Fruit fly (Drosophila melanogaster) whole organism, pupa: ENCODE measurements around the gene Dscam4.
A peak's percentile ranks its signal among the peaks of the same experiment; 100 is the strongest.

Source experiments
- CG10348 ChIP-seq: fragments of 200-800 bp; sonication (Bioruptor generic); IDR thresholded peaks from 2 replicates; pipeline ENCODE4 v1.3.6; 2022; ENCODE audit warnings: missing biosample characterization, missing genetic modification characterization
- CG12605 ChIP-seq: fragments of 200-800 bp; sonication (Bioruptor generic); IDR thresholded peaks from 2 replicates; pipeline ENCODE4 v1.3.6; 2022; ENCODE audit warnings: missing biosample characterization, missing genetic modification characterization
- CG13204 ChIP-seq: fragments of 200-800 bp; sonication (Bioruptor generic); optimal IDR thresholded peaks from 2 replicates; lab custom pipeline; 2018; ENCODE audit warnings: missing biosample characterization, mild to moderate bottlenecking, missing genetic modification characterization, moderate library complexity
- CG14655 ChIP-seq: fragments of 200-800 bp; sonication (Bioruptor generic); optimal IDR thresholded peaks from 3 replicates; lab custom pipeline; 2017; ENCODE audit warnings: mild to moderate bottlenecking, missing biosample characterization, missing genetic modification reagents, missing genetic modification characterization
- CG15710 ChIP-seq: fragments of 200-800 bp; sonication (Bioruptor generic); optimal IDR thresholded peaks from 2 replicates; lab custom pipeline; 2018; ENCODE audit warnings: missing biosample characterization, mild to moderate bottlenecking, missing genetic modification characterization, moderate library complexity
- CG17806 ChIP-seq: fragments of 200-800 bp; sonication (Bioruptor generic); optimal IDR thresholded peaks from 2 replicates; lab custom pipeline; 2018; ENCODE audit warnings: missing biosample characterization, mild to moderate bottlenecking, missing genetic modification characterization, moderate library complexity
- CG32121 ChIP-seq: fragments of 200-800 bp; sonication (Bioruptor generic); IDR thresholded peaks from 2 replicates; pipeline ENCODE4 v1.3.6; 2022; ENCODE audit warnings: missing biosample characterization, missing genetic modification characterization
- CG34367 ChIP-seq: fragments of 200-800 bp; sonication (Bioruptor generic); optimal IDR thresholded peaks from 2 replicates; lab custom pipeline; 2018; ENCODE audit warnings: missing biosample characterization, mild to moderate bottlenecking, missing genetic modification characterization
- CG4496 ChIP-seq: fragments of 200-800 bp; sonication (Bioruptor generic); IDR thresholded peaks from 3 replicates; pipeline ENCODE4 v1.3.6; 2022; ENCODE audit warnings: missing biosample characterization, missing genetic modification characterization
- CG8159 ChIP-seq: fragments of 200-800 bp; sonication (Bioruptor generic); optimal IDR thresholded peaks from 3 replicates; lab custom pipeline; 2018; ENCODE audit warnings: missing biosample characterization, mild to moderate bottlenecking, missing genetic modification characterization, moderate library complexity
- CG8301 ChIP-seq: fragments of 200-800 bp; sonication (Bioruptor generic); optimal IDR thresholded peaks from 2 replicates; lab custom pipeline; 2018; ENCODE audit warnings: missing biosample characterization, mild to moderate bottlenecking, missing genetic modification characterization
- CG9948 ChIP-seq: fragments of 200-800 bp; sonication (Bioruptor generic); optimal IDR thresholded peaks from 2 replicates; lab custom pipeline; 2018; ENCODE audit warnings: missing biosample characterization, mild to moderate bottlenecking, missing genetic modification characterization, moderate library complexity
- D1 ChIP-seq: fragments of 200-800 bp; sonication (Bioruptor generic); optimal IDR thresholded peaks from 2 replicates; lab custom pipeline; 2018; ENCODE audit warnings: missing biosample characterization, mild to moderate bottlenecking, missing genetic modification characterization, moderate library complexity
- EcR ChIP-seq: fragments of 200-800 bp; sonication (Bioruptor generic); optimal IDR thresholded peaks from 3 replicates; lab custom pipeline; 2019; ENCODE audit warnings: missing biosample characterization, missing genetic modification characterization, mild to moderate bottlenecking, moderate library complexity, missing genetic modification reagents
- Ets98B ChIP-seq: fragments of 200-800 bp; sonication (Bioruptor generic); IDR thresholded peaks from 2 replicates; pipeline ENCODE4 v1.3.6; 2022; ENCODE audit warnings: missing biosample characterization, missing genetic modification characterization
- Pif1A ChIP-seq: fragments of 200-800 bp; sonication (Bioruptor generic); optimal IDR thresholded peaks from 3 replicates; lab custom pipeline; 2016; ENCODE audit warnings: missing biosample characterization, missing genetic modification characterization
- Pif1B ChIP-seq: fragments of 200-800 bp; sonication (Bioruptor generic); optimal IDR thresholded peaks from 3 replicates; lab custom pipeline; 2016; ENCODE audit warnings: missing biosample characterization, missing genetic modification characterization
- Snoo ChIP-seq: fragments of 200-800 bp; sonication (Bioruptor generic); optimal IDR thresholded peaks from 3 replicates; lab custom pipeline; 2017; ENCODE audit warnings: missing biosample characterization, mild to moderate bottlenecking, missing genetic modification characterization, inconsistent platforms
- fd96Ca ChIP-seq: fragments of 200-800 bp; sonication (Bioruptor generic); IDR thresholded peaks from 3 replicates; pipeline ENCODE4 v1.3.6; 2022; ENCODE audit warnings: missing biosample characterization, missing genetic modification characterization
- gl ChIP-seq: fragments of 200-800 bp; sonication (Bioruptor generic); optimal IDR thresholded peaks from 2 replicates; lab custom pipeline; 2018; ENCODE audit warnings: missing biosample characterization, mild to moderate bottlenecking, missing genetic modification characterization
- rn ChIP-seq: fragments of 200-800 bp; sonication (Bioruptor generic); IDR thresholded peaks from 2 replicates; pipeline ENCODE4 v1.3.6; 2022; ENCODE audit warnings: missing biosample characterization, missing genetic modification characterization

The Dscam4 gene

dm6 chr3L:8289336-8290258 is 51.1 kb downstream of the Dscam4 start, which contains the start of gene cert:
TSS of gene cert (minus strand) at chr3L:8289870.
- TF ChIP-seq Pif1B, result peak; percentile 13
- peak; percentile 9 for TF ChIP-seq CG34367 (tag; lab: Kevin White, UChicago)
- TF ChIP-seq CG10348, result no peak
- TF ChIP-seq D1 (tag; lab: Kevin White, UChicago), result peak; percentile 12
- TF ChIP-seq CG4496, result 0 out of 3 replicates have a peak, but pooled peaks have one; percentile 9
- peak; percentile 35 for TF ChIP-seq Snoo (tag; lab: Kevin White, UChicago)
- TF ChIP-seq CG8159 (tag; lab: Kevin White, UChicago), result no peak
- TF ChIP-seq CG17806, result no peak
- peak; percentile 4 for TF ChIP-seq CG15710
- TF ChIP-seq Pif1A (GFP tag; lab: Kevin White, UChicago), result peak; percentile 12
- TF ChIP-seq CG32121 (GFP tag; lab: Robert Waterston, UW), result no peak
- peak; percentile 69 for TF ChIP-seq EcR (GFP tag; lab: Kevin White, UChicago)
- no peak for TF ChIP-seq rn

- TF ChIP-seq CG32121 (GFP tag; lab: Robert Waterston, UW), result no peak
- peak; percentile 4; the same call in 1 of the 2 replicates for TF ChIP-seq rn
- 0 out of 3 replicates have a peak, but pooled peaks have one; percentile 16 for TF ChIP-seq CG4496
- TF ChIP-seq CG9948 (tag; lab: Kevin White, UChicago), result no peak
- TF ChIP-seq Snoo (tag; lab: Kevin White, UChicago), result no peak
Observed at dm6 chr3L:8295227-8295626, 56.8 kb downstream of the Dscam4 start, which contains the start of gene CG7201. TSS of gene CG7201 (minus strand) at chr3L:8295327.

- TF ChIP-seq CG4496, result no peak
- peak; percentile 46 for TF ChIP-seq EcR (GFP tag; lab: Kevin White, UChicago)
- TF ChIP-seq, all 21 proteins: peak for 1
Observed at dm6 chr3L:8296941-8297340, 58.5 kb downstream of the Dscam4 start, which contains the start of gene Rab19. TSS of gene Rab19 (plus strand) at chr3L:8297018.

dm6 chr3L:8297488-8297887 is 59.0 kb downstream of the Dscam4 start:
- TF ChIP-seq CG12605 (GFP tag; lab: Robert Waterston, UW) (no peak), rn (no peak), CG4496 (no peak), Pif1B (no peak), CG13204 (GFP tag; lab: Kevin White, UChicago) (no peak), CG34367 (tag; lab: Kevin White, UChicago) (no peak), CG14655 (GFP tag; lab: Kevin White, UChicago) (no peak), CG17806 (no peak), Snoo (tag; lab: Kevin White, UChicago) (no peak), gl (no peak), EcR (GFP tag; lab: Kevin White, UChicago) (no peak), Ets98B (GFP tag; lab: Robert Waterston, UW) (no peak), CG8301 (tag; lab: Kevin White, UChicago) (no peak), CG9948 (tag; lab: Kevin White, UChicago) (no peak), fd96Ca (no peak), Pif1A (GFP tag; lab: Kevin White, UChicago) (no peak), D1 (tag; lab: Kevin White, UChicago) (no peak)
- TF ChIP-seq, all 21 proteins: peak for 0

- TF ChIP-seq D1 (tag; lab: Kevin White, UChicago) (no peak), CG8301 (tag; lab: Kevin White, UChicago) (peak; percentile 37), EcR (GFP tag; lab: Kevin White, UChicago) (peak; percentile 5), Pif1B (no peak), gl (no peak), CG32121 (GFP tag; lab: Robert Waterston, UW) (peak; percentile 58; the same call in 1 of the 2 replicates), CG34367 (tag; lab: Kevin White, UChicago) (no peak), CG13204 (GFP tag; lab: Kevin White, UChicago) (no peak), CG12605 (GFP tag; lab: Robert Waterston, UW) (peak; percentile 54), fd96Ca (peak; percentile 80), CG17806 (peak; percentile 68), Snoo (tag; lab: Kevin White, UChicago) (peak; percentile 53), Pif1A (GFP tag; lab: Kevin White, UChicago) (no peak), CG10348 (no peak), Ets98B (GFP tag; lab: Robert Waterston, UW) (peak; percentile 59), CG4496 (peak; percentile 72; the same call in 1 of the 3 replicates), rn (0 out of 2 replicates have a peak, but pooled peaks have one; percentile 7), CG9948 (tag; lab: Kevin White, UChicago) (peak; percentile 41), CG15710 (peak; percentile 39), CG14655 (GFP tag; lab: Kevin White, UChicago) (no peak), CG8159 (tag; lab: Kevin White, UChicago) (peak; percentile 54)
Observed at dm6 chr3L:8299224-8300130, 61.0 kb downstream of the Dscam4 start, which contains the start of the genes Arl5 and CG13671. TSS of gene Arl5 (minus strand) at chr3L:8299839. TSS of gene CG13671 (plus strand) at chr3L:8300064.
